Worm (Caenorhabditis elegans) whole organism, L3 larva: ENCODE results near the gene sra-12.

Experiments
- ama-1 ChIP-seq: fragments of 150-350 bp; optimal IDR thresholded peaks from 2 replicates; lab custom pipeline; 2018
- ceh-82 ChIP-seq: fragments of 150-350 bp; optimal IDR thresholded peaks from 2 replicates; lab custom pipeline; 2014; ENCODE audit warnings: missing biosample characterization, missing genetic modification characterization
- egl-27 ChIP-seq: sonication (generic microtip); optimal IDR thresholded peaks from 4 replicates; lab custom pipeline; 2017; ENCODE audit warnings: missing biosample characterization, missing genetic modification reagents, missing genetic modification characterization
- egl-5 ChIP-seq: fragments of 150-350 bp; optimal IDR thresholded peaks from 2 replicates; lab custom pipeline; 2017; ENCODE audit warnings: missing biosample characterization, missing genetic modification reagents, missing genetic modification characterization, inconsistent platforms
- fos-1 ChIP-seq: fragments of 150-350 bp; optimal IDR thresholded peaks from 2 replicates; lab custom pipeline; 2014; ENCODE audit warnings: missing biosample characterization, missing genetic modification characterization
- nhr-237 ChIP-seq: fragments of 150-350 bp; optimal IDR thresholded peaks from 2 replicates; lab custom pipeline; 2014; ENCODE audit warnings: missing biosample characterization, missing genetic modification characterization
- nhr-28 ChIP-seq: fragments of 150-350 bp; optimal IDR thresholded peaks from 2 replicates; lab custom pipeline; 2014; ENCODE audit warnings: missing biosample characterization, missing genetic modification characterization
- nhr-77 ChIP-seq: fragments of 150-350 bp; optimal IDR thresholded peaks from 2 replicates; lab custom pipeline; 2014; ENCODE audit warnings: missing biosample characterization, missing genetic modification characterization
- unc-62 ChIP-seq: fragments of 150-350 bp; sonication (generic microtip); optimal IDR thresholded peaks from 4 replicates; lab custom pipeline; 2014; ENCODE audit warnings: missing biosample characterization, missing genetic modification reagents, missing genetic modification characterization

DNA sequence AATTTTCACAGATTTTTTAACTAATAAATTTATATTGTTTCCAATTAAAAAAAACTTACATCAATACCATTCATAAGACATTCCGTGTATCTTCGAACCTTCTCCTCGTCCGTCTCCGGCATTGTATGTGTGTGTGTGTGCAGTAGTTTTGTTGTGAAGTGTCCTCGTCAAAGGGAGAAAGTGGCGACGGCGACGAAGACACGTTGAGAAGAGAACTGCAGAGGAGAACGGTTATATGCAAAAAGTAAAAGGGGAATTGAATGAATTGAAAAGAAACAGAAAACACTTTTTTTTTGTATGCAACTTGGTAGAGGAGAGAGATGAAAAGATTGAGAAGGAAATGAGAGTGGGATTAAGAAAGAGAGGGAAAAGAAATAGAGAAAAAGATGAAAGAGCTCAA is 41.2 kb upstream of the sra-12 start:
- TF ChIP-seq nhr-28: no peak
- no peak for TF ChIP-seq egl-5 (tag; lab: Kevin White, UChicago)
- TF ChIP-seq unc-62: no peak
- TF ChIP-seq ceh-82 (tag; lab: Kevin White, UChicago): no peak
- no peak for TF ChIP-seq ama-1 (lab: Kevin White, UChicago)
- no peak for TF ChIP-seq egl-27
- TF ChIP-seq nhr-77 (tag; lab: Kevin White, UChicago): no peak
- TF ChIP-seq nhr-237: no peak
- TF ChIP-seq fos-1 (tag; lab: Kevin White, UChicago): no peak
